Worm (Caenorhabditis elegans) whole organism, L3 larva: ENCODE measurements around the gene srw-134.

ENCODE experiments used
- R02D3.7 ChIP-seq: fragments of 150-350 bp; optimal IDR thresholded peaks from 2 replicates; lab custom pipeline; 2014; ENCODE audit warnings: missing biosample characterization, missing genetic modification characterization
- aly-2 ChIP-seq: fragments of 150-350 bp; optimal IDR thresholded peaks from 2 replicates; lab custom pipeline; 2014; ENCODE audit warnings: missing biosample characterization, missing genetic modification characterization
- ceh-9 ChIP-seq: sonication (generic microtip); optimal IDR thresholded peaks from 2 replicates; lab custom pipeline; 2018; ENCODE audit warnings: missing biosample characterization, missing genetic modification characterization
- egl-5 ChIP-seq: fragments of 150-350 bp; optimal IDR thresholded peaks from 2 replicates; lab custom pipeline; 2017; ENCODE audit warnings: missing biosample characterization, missing genetic modification reagents, missing genetic modification characterization, inconsistent platforms
- elt-1 ChIP-seq: fragments of 150-350 bp; optimal IDR thresholded peaks from 2 replicates; lab custom pipeline; 2014; ENCODE audit warnings: missing biosample characterization, missing genetic modification characterization
- fkh-10 ChIP-seq: sonication (generic microtip); optimal IDR thresholded peaks from 2 replicates; lab custom pipeline; 2017; ENCODE audit warnings: missing biosample characterization, missing genetic modification reagents, missing genetic modification characterization
- hmg-11 ChIP-seq: sonication (generic microtip); optimal IDR thresholded peaks from 2 replicates; lab custom pipeline; 2016; ENCODE audit warnings: missing genetic modification characterization, missing compliant biosample characterization
- jun-1 ChIP-seq: fragments of 150-350 bp; optimal IDR thresholded peaks from 2 replicates; lab custom pipeline; 2014; ENCODE audit warnings: missing biosample characterization, missing genetic modification reagents, missing genetic modification characterization
- lin-15B ChIP-seq: fragments of 150-350 bp; optimal IDR thresholded peaks from 2 replicates; lab custom pipeline; 2014; ENCODE audit warnings: missing biosample characterization, missing genetic modification characterization
- lsy-12 ChIP-seq: sonication (generic microtip); optimal IDR thresholded peaks from 2 replicates; lab custom pipeline; 2016; ENCODE audit warnings: mild to moderate bottlenecking, missing genetic modification characterization, missing compliant biosample characterization
- nhr-11 ChIP-seq: fragments of 150-350 bp; optimal IDR thresholded peaks from 2 replicates; lab custom pipeline; 2014; ENCODE audit warnings: missing biosample characterization, missing genetic modification characterization
- nhr-12 ChIP-seq: fragments of 150-350 bp; optimal IDR thresholded peaks from 2 replicates; lab custom pipeline; 2014; ENCODE audit warnings: missing biosample characterization, missing genetic modification characterization
- nhr-23 ChIP-seq: fragments of 150-350 bp; optimal IDR thresholded peaks from 2 replicates; lab custom pipeline; 2014; ENCODE audit warnings: missing biosample characterization, missing genetic modification reagents, missing genetic modification characterization
- nhr-237 ChIP-seq: fragments of 150-350 bp; optimal IDR thresholded peaks from 2 replicates; lab custom pipeline; 2014; ENCODE audit warnings: missing biosample characterization, missing genetic modification characterization
- nhr-28 ChIP-seq: fragments of 150-350 bp; optimal IDR thresholded peaks from 2 replicates; lab custom pipeline; 2014; ENCODE audit warnings: missing biosample characterization, missing genetic modification characterization
- nhr-76 ChIP-seq: fragments of 150-350 bp; sonication (generic microtip); optimal IDR thresholded peaks from 5 replicates; lab custom pipeline; 2014; ENCODE audit warnings: missing biosample characterization, missing genetic modification characterization
- pha-4 ChIP-seq: fragments of 150-350 bp; optimal IDR thresholded peaks from 2 replicates; lab custom pipeline; 2014; ENCODE audit warnings: missing biosample characterization, missing genetic modification reagents, missing genetic modification characterization
- pqm-1 ChIP-seq: fragments of 150-350 bp; optimal IDR thresholded peaks from 2 replicates; lab custom pipeline; 2017; ENCODE audit warnings: missing biosample characterization, missing genetic modification characterization, inconsistent platforms
- skn-1 ChIP-seq: fragments of 150-350 bp; optimal IDR thresholded peaks from 2 replicates; lab custom pipeline; 2014; ENCODE audit warnings: missing biosample characterization, missing genetic modification characterization
- snpc-4 ChIP-seq: fragments of 150-350 bp; optimal IDR thresholded peaks from 2 replicates; lab custom pipeline; 2014; ENCODE audit warnings: missing biosample characterization, missing genetic modification characterization
- unc-39 ChIP-seq: sonication (generic microtip); optimal IDR thresholded peaks from 4 replicates; lab custom pipeline; 2017; ENCODE audit warnings: missing biosample characterization, missing genetic modification characterization
- zag-1 ChIP-seq: fragments of 150-350 bp; optimal IDR thresholded peaks from 2 replicates; lab custom pipeline; 2014; ENCODE audit warnings: missing biosample characterization, missing genetic modification characterization
- ztf-11 ChIP-seq: fragments of 150-350 bp; optimal IDR thresholded peaks from 2 replicates; lab custom pipeline; 2014; ENCODE audit warnings: missing biosample characterization, missing genetic modification characterization
- ztf-4 ChIP-seq: fragments of 150-350 bp; optimal IDR thresholded peaks from 2 replicates; lab custom pipeline; 2014; ENCODE audit warnings: missing biosample characterization, missing genetic modification characterization

Gene srw-134

ce11 chrV:4080546-4080945 lies 31.9 kb downstream of the srw-134 start:
- TF ChIP-seq fkh-10 (no peak), jun-1 (tag; lab: Kevin White, UChicago) (no peak), lin-15B (tag; lab: Kevin White, UChicago) (no peak), nhr-76 (no peak), ztf-4 (tag; lab: Kevin White, UChicago) (no peak), nhr-237 (tag; lab: Kevin White, UChicago) (no peak), lsy-12 (tag; lab: Kevin White, UChicago) (no peak), skn-1 (no peak), ceh-9 (no peak), pha-4 (tag; lab: Kevin White, UChicago) (no peak), ztf-11 (no peak), R02D3.7 (tag; lab: Kevin White, UChicago) (no peak), elt-1 (tag; lab: Kevin White, UChicago) (no peak), nhr-23 (tag; lab: Kevin White, UChicago) (no peak)

- no peak for TF ChIP-seq R02D3.7 (tag; lab: Kevin White, UChicago)
- TF ChIP-seq nhr-76, result no peak
- TF ChIP-seq nhr-23 (tag; lab: Kevin White, UChicago), result no peak
- no peak for TF ChIP-seq pqm-1 (tag; lab: Kevin White, UChicago)
- TF ChIP-seq skn-1, result no peak
- no peak for TF ChIP-seq aly-2
- TF ChIP-seq unc-39 (tag; lab: Kevin White, UChicago), result no peak
- TF ChIP-seq snpc-4, result no peak
- no peak for TF ChIP-seq elt-1 (tag; lab: Kevin White, UChicago)
- TF ChIP-seq nhr-12, result no peak
- TF ChIP-seq nhr-11 (tag; lab: Kevin White, UChicago), result no peak
- TF ChIP-seq hmg-11 (tag; lab: Kevin White, UChicago), result no peak
- TF ChIP-seq egl-5 (tag; lab: Kevin White, UChicago), result no peak
- no peak for TF ChIP-seq nhr-28 (tag; lab: Kevin White, UChicago)
- no peak for TF ChIP-seq zag-1
These were observed 39.0 kb downstream of the srw-134 start, which contains the start of gene otpl-2 for ce11 chrV:4073455-4073854. TSS of gene otpl-2 (plus strand) at chrV:4073755.

- TF ChIP-seq lin-15B (tag; lab: Kevin White, UChicago), result peak; percentile 4
These were observed 48.8 kb downstream of the srw-134 start for ce11 chrV:4063559-4064164.
